Worm (Caenorhabditis elegans) whole organism, early embryonic: Measurements from ENCODE around the gene Y54E2A.4.

Experiments used
- B0310.2 ChIP-seq: sonication (generic microtip); optimal IDR thresholded peaks from 2 replicates; lab custom pipeline; 2016; ENCODE audit warnings: mild to moderate bottlenecking, missing genetic modification characterization, missing compliant biosample characterization
- F13C5.2 ChIP-seq: sonication (generic microtip); optimal IDR thresholded peaks from 2 replicates; lab custom pipeline; 2017; ENCODE audit warnings: mild to moderate bottlenecking, missing genetic modification characterization, inconsistent platforms, missing compliant biosample characterization
- aly-1 ChIP-seq: sonication (generic microtip); optimal IDR thresholded peaks from 2 replicates; lab custom pipeline; 2016; ENCODE audit warnings: missing genetic modification characterization, missing compliant biosample characterization
- ama-1 ChIP-seq: fragments of 150-350 bp; optimal IDR thresholded peaks from 2 replicates; lab custom pipeline; 2014
- ceh-13 ChIP-seq: fragments of 200-800 bp; sonication (Bioruptor generic); optimal IDR thresholded peaks from 2 replicates; lab custom pipeline; 2018; ENCODE audit warnings: mild to moderate bottlenecking, missing genetic modification characterization, missing compliant biosample characterization
- ceh-36 ChIP-seq: sonication (generic microtip); optimal IDR thresholded peaks from 2 replicates; lab custom pipeline; 2016; ENCODE audit warnings: missing genetic modification characterization, inconsistent platforms, missing compliant biosample characterization
- ets-7 ChIP-seq: sonication (generic microtip); optimal IDR thresholded peaks from 2 replicates; lab custom pipeline; 2016; ENCODE audit warnings: missing genotype, missing genetic modification characterization, missing compliant biosample characterization
- flt-1 ChIP-seq: fragments of 200-800 bp; sonication (Bioruptor generic); IDR thresholded peaks from 2 replicates; pipeline ENCODE4 v1.3.6; 2022; ENCODE audit warnings: missing genetic modification characterization, missing compliant biosample characterization
- hmbx-1 ChIP-seq: sonication (generic microtip); optimal IDR thresholded peaks from 2 replicates; lab custom pipeline; 2016; ENCODE audit warnings: mild to moderate bottlenecking, missing genetic modification characterization, missing compliant biosample characterization
- hmg-4 ChIP-seq: fragments of 200-800 bp; sonication (Bioruptor generic); optimal IDR thresholded peaks from 2 replicates; lab custom pipeline; 2018; ENCODE audit warnings: mild to moderate bottlenecking, missing genetic modification characterization, missing compliant biosample characterization
- hnd-1 ChIP-seq: sonication (generic microtip); optimal IDR thresholded peaks from 2 replicates; lab custom pipeline; 2016; ENCODE audit warnings: missing genetic modification characterization, missing compliant biosample characterization
- pes-1 ChIP-seq: fragments of 200-800 bp; sonication (Bioruptor generic); IDR thresholded peaks from 2 replicates; pipeline ENCODE4 v1.3.6; 2022; ENCODE audit warnings: missing genetic modification reagents, missing genetic modification characterization, missing compliant biosample characterization
- scrt-1 ChIP-seq: fragments of 200-800 bp; sonication (Bioruptor generic); IDR thresholded peaks from 2 replicates; pipeline ENCODE4 v1.3.6; 2022; ENCODE audit warnings: missing genetic modification characterization, missing compliant biosample characterization
- sea-1 ChIP-seq: fragments of 200-800 bp; sonication (Bioruptor generic); conservative IDR thresholded peaks from 2 replicates; pipeline ENCODE4 v1.3.6; 2022; ENCODE audit warnings: missing genetic modification characterization, missing compliant biosample characterization
- tbx-11 ChIP-seq: fragments of 200-800 bp; sonication (Bioruptor generic); IDR thresholded peaks from 2 replicates; pipeline ENCODE4 v1.3.6; 2022; ENCODE audit warnings: missing genetic modification characterization, missing compliant biosample characterization
- tbx-37 ChIP-seq: fragments of 200-800 bp; sonication (Bioruptor generic); conservative IDR thresholded peaks from 2 replicates; pipeline ENCODE4 v1.3.6; 2022; ENCODE audit warnings: missing genetic modification reagents, missing genetic modification characterization, missing compliant biosample characterization
- tra-4 ChIP-seq: sonication (generic microtip); optimal IDR thresholded peaks from 2 replicates; lab custom pipeline; 2017; ENCODE audit warnings: missing genetic modification characterization, missing compliant biosample characterization

The Y54E2A.4 gene

DNA sequence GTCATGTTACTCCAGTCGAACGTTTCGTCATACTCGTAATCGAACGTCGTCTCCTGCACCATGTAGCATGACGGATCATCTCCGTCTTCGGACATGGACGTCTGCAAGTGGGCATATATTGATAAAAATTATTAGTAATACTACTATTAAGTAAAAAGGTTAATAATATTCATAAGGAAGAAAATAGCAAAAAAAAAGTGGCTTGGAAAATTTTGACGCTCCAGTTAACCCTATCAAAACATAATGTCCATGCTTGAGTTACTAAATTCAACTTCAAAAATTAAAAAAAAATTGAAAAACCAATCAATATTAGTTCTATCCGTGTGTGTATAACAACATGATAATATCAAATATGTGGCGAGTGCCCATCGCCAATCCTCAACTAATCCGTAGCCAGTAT is 15.3 kb upstream of the Y54E2A.4 start, which contains the start of gene npr-34:
Gene npr-34 (minus strand): TSS at position 101 of the 400 bp plus-strand sequence.
- TF ChIP-seq hnd-1 (tag; lab: Kevin White, UChicago) (no peak), scrt-1 (GFP tag; lab: Robert Waterston, UW) (no peak), hmg-4 (GFP tag; lab: Kevin White, UChicago) (no peak), F13C5.2 (tag; lab: Kevin White, UChicago) (no peak), aly-1 (tag; lab: Kevin White, UChicago) (no peak), hmbx-1 (tag; lab: Kevin White, UChicago) (no peak), ama-1 (lab: Kevin White, UChicago) (no peak), tbx-37 (GFP tag; lab: Robert Waterston, UW) (no peak), ets-7 (no peak), pes-1 (GFP tag; lab: Robert Waterston, UW) (no peak), flt-1 (GFP tag; lab: Robert Waterston, UW) (no peak), tbx-11 (no peak), tra-4 (no peak)

DNA sequence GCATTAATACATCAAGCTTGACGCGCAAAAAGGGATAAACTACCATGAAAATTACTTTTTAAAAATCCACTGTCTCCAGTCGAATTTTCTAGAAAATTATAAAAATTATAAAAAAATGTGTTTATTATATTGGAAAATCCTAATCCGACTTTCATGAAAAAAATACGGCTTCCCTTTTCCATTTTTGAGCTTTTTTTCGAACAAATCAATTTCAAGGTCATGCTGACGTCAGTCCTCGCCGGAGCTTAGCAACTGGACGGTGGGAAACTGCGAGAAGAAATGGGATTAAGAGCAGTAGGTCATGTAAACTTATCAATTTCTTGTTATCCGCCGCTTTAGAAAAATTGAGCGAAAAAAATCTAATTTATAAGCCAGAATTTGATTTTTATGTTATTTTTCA is 9.3 kb upstream of the Y54E2A.4 start:
- no peak for TF ChIP-seq tbx-11
- TF ChIP-seq B0310.2 (tag; lab: Kevin White, UChicago) = no peak
- TF ChIP-seq sea-1 (GFP tag; lab: Robert Waterston, UW) = no peak
- TF ChIP-seq hmg-4 (GFP tag; lab: Kevin White, UChicago) = no peak
- no peak for TF ChIP-seq F13C5.2 (tag; lab: Kevin White, UChicago)
- TF ChIP-seq ceh-36 = no peak
- TF ChIP-seq flt-1 (GFP tag; lab: Robert Waterston, UW) = no peak
- TF ChIP-seq tra-4 = no peak
- no peak for TF ChIP-seq hmbx-1 (tag; lab: Kevin White, UChicago)
- no peak for TF ChIP-seq scrt-1 (GFP tag; lab: Robert Waterston, UW)
- no peak for TF ChIP-seq pes-1 (GFP tag; lab: Robert Waterston, UW)
- no peak for TF ChIP-seq ets-7
- no peak for TF ChIP-seq ama-1 (lab: Kevin White, UChicago)
- no peak for TF ChIP-seq ceh-13 (GFP tag; lab: Kevin White, UChicago)
- no peak for TF ChIP-seq tbx-37 (GFP tag; lab: Robert Waterston, UW)
- TF ChIP-seq hnd-1 (tag; lab: Kevin White, UChicago) = no peak
- no peak for TF ChIP-seq aly-1 (tag; lab: Kevin White, UChicago)

DNA sequence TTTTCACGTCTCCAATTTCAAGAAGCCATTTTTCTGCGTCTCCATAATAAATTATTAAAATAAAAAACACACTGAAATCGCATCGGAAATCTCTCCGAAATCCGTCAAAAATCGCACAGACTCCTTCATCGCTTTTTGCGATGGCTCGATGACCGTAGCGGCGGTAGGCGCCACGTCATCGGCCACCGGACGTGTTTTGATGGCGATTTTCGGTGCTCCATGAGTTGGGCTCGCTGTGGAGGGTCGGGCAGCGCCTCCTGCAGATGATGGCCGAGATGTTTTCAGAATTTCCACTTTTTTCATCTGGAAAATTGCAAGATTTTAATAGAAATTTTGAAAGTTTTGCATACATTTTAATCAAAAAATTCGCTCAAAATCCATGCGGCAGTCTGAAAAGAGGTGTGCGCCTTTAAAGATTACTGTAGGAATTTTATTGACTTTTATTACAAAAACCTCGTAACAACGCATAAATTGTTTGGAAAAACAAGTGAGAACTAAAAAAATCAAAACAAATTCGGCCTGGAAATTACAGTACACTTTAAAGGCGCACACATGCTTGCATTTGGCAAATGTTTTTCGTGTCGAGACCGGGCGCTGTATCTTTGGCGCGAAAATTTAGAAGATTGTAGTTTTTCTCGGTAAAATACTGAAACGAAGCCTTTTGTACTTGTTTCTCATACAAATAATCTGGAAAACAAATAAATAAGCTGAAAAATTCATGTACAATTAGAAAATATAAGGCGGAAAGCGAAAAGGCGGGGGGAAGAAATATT is 2.0 kb upstream of the Y54E2A.4 start, which contains the start of gene smg-9:
Gene smg-9 (minus strand): TSS at position 663 of the 773 bp plus-strand sequence.
- TF ChIP-seq sea-1 (GFP tag; lab: Robert Waterston, UW) (no peak), scrt-1 (GFP tag; lab: Robert Waterston, UW) (0 out of 2 replicates have a peak, but pooled peaks have one; percentile 25)

DNA sequence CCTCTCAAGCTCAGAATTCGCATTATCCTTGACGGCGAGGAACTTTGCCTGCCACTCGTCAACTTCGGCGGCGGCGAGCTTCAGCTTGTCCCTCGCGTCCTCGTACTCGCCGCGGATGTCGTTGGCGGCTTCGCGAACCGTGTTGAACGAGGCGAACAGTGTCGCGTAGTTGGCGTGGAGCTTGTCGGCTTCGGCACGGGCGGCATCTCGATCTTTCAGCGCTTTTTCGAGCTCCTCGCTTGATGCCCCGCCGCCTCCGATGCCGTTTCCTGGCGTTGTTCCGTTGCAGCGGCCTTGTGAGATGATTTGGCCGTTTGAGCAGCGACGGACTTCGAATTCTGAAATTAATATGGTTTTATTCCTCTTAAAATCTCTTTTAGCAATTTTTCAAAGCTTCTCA is 1.2 kb upstream of the Y54E2A.4 start:
- TF ChIP-seq ama-1 (lab: Kevin White, UChicago) (no peak), ceh-13 (GFP tag; lab: Kevin White, UChicago) (no peak), flt-1 (GFP tag; lab: Robert Waterston, UW) (no peak), hmg-4 (GFP tag; lab: Kevin White, UChicago) (no peak), tra-4 (no peak), hnd-1 (tag; lab: Kevin White, UChicago) (no peak), hmbx-1 (tag; lab: Kevin White, UChicago) (no peak), pes-1 (GFP tag; lab: Robert Waterston, UW) (no peak), ets-7 (no peak), sea-1 (GFP tag; lab: Robert Waterston, UW) (no peak), tbx-37 (GFP tag; lab: Robert Waterston, UW) (no peak), F13C5.2 (tag; lab: Kevin White, UChicago) (no peak), B0310.2 (tag; lab: Kevin White, UChicago) (no peak), aly-1 (tag; lab: Kevin White, UChicago) (no peak)

DNA sequence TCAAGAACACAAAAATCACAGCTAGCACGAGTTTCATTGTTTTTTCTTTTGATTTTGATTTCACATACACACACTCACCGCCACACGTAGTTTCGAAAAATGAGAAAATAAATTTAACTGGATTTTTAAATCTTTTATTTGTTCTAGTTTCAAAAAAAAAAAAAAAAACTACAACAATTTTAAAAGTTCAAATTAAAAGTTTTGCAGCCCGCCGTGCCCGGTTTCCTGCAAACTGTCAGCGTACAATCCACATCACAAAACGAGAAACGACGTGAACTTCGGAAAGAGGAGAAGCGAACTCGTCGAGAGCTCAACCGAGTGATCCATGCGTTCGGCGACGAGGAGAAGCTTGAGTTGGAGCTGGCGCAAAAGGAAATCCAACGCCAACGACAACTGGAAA is 3.3 kb downstream of the Y54E2A.4 start, which contains the start of gene Y54E2A.5:
Gene Y54E2A.5 (minus strand): TSS at position 101 of the 400 bp plus-strand sequence.
- TF ChIP-seq tbx-11 = no peak

DNA sequence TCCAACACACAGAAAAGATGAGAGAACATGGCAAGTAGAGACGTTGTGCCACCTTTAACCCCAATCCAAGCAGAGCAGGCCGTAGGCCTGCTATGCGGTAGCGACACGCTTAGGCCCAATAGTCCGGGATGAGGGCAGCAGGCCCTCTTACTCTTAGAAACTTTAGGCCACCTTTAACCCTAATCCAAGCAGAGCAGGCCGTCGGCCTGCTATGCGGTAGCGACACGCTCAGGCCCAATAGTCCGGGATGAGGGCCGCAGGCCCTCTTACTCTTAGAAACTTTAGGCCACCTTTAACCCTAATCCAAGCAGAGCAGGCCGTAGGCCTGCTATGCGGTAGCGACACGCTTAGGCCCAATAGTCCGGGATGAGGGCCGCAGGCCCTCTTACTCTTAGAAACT is 11.3 kb downstream of the Y54E2A.4 start:
- 0 out of 2 replicates have a peak, but pooled peaks have one; percentile 48 for TF ChIP-seq pes-1 (GFP tag; lab: Robert Waterston, UW)

DNA sequence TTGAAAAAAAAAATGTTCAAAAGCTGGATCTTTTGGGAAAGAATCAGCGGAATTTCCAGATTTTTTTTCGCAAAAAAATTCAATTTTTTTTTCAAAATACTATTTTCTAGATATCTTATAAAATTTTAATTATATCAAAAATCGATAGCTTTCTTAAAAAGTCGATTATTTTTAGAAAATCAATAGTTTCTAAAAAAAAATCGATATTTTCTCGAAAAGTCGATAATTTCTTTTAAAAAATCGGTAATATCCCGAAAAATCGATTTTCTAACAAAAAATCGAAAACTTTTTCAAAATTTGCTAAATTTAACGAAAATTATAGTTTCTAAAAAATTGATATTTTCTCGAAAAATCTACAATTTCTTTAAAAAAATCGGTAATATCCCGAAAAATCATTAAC is 14.4 kb downstream of the Y54E2A.4 start:
- TF ChIP-seq B0310.2 (tag; lab: Kevin White, UChicago) (no peak), F13C5.2 (tag; lab: Kevin White, UChicago) (no peak)

DNA sequence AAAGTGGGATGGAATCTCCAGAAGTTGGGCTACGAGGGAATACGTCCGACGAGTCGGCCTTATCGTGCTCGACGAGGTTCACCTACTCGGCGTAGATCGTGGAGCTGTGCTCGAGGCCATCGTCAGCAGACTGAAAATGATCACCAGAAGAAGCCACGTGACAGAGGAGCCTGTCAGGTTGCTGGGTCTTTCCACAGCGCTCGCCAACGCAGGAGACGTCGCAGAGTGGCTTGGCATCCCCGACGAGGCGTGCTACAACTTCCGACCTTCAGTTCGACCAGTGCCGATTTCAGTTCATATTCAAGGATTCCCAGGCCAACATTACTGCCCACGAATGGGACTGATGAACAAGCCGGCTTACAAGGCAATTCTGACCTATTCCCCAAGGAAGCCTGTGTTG is 16.7 kb downstream of the Y54E2A.4 start:
- no peak for TF ChIP-seq aly-1 (tag; lab: Kevin White, UChicago)
- no peak for TF ChIP-seq ama-1 (lab: Kevin White, UChicago)
- TF ChIP-seq tbx-37 (GFP tag; lab: Robert Waterston, UW) = no peak
- no peak for TF ChIP-seq hmg-4 (GFP tag; lab: Kevin White, UChicago)
- no peak for TF ChIP-seq ceh-36
- TF ChIP-seq hnd-1 (tag; lab: Kevin White, UChicago) = no peak
- no peak for TF ChIP-seq sea-1 (GFP tag; lab: Robert Waterston, UW)
- no peak for TF ChIP-seq tra-4
- TF ChIP-seq pes-1 (GFP tag; lab: Robert Waterston, UW) = no peak
- no peak for TF ChIP-seq scrt-1 (GFP tag; lab: Robert Waterston, UW)
- TF ChIP-seq flt-1 (GFP tag; lab: Robert Waterston, UW) = no peak
- no peak for TF ChIP-seq tbx-11
- no peak for TF ChIP-seq hmbx-1 (tag; lab: Kevin White, UChicago)
- no peak for TF ChIP-seq ets-7
- no peak for TF ChIP-seq F13C5.2 (tag; lab: Kevin White, UChicago)
